Worm (Caenorhabditis elegans) whole organism, midembryonic: ENCODE data around the gene clc-29.

Experiments used
- T22C8.4 ChIP-seq: fragments of 200-800 bp; sonication (Bioruptor generic); IDR thresholded peaks from 2 replicates; pipeline ENCODE4 v1.3.6; 2022; ENCODE audit warnings: missing genetic modification characterization, missing compliant biosample characterization
- cog-1 ChIP-seq: sonication (generic microtip); optimal IDR thresholded peaks from 2 replicates; lab custom pipeline; 2016; ENCODE audit warnings: missing genetic modification characterization, missing compliant biosample characterization
- flt-1 ChIP-seq: fragments of 200-800 bp; sonication (Bioruptor generic); IDR thresholded peaks from 2 replicates; pipeline ENCODE4 v1.3.6; 2022; ENCODE audit warnings: missing genetic modification characterization, missing compliant biosample characterization
- klf-2 ChIP-seq: fragments of 200-800 bp; sonication (Bioruptor generic); conservative IDR thresholded peaks from 2 replicates; pipeline ENCODE4 v1.3.6; 2022; ENCODE audit warnings: missing genetic modification reagents, missing genetic modification characterization, missing compliant biosample characterization
- med-1 ChIP-seq: sonication (generic microtip); optimal IDR thresholded peaks from 2 replicates; lab custom pipeline; 2017; ENCODE audit warnings: missing genetic modification characterization, mild to moderate bottlenecking, missing compliant biosample characterization, antibody characterized with exemption, missing genetic modification reagents; ENCODE audit not compliant: insufficient read depth
- ref-1 ChIP-seq: fragments of 200-800 bp; sonication (Bioruptor generic); conservative IDR thresholded peaks from 2 replicates; pipeline ENCODE4 v1.3.6; 2022; ENCODE audit warnings: missing genetic modification reagents, missing genetic modification characterization, missing compliant biosample characterization
- tab-1 ChIP-seq: fragments of 200-800 bp; sonication (Bioruptor generic); IDR thresholded peaks from 2 replicates; pipeline ENCODE4 v1.3.6; 2022; ENCODE audit warnings: missing genetic modification characterization, missing compliant biosample characterization
- ztf-23 ChIP-seq: fragments of 200-800 bp; sonication (Bioruptor generic); IDR thresholded peaks from 2 replicates; pipeline ENCODE4 v1.3.6; 2022; ENCODE audit warnings: missing genetic modification reagents, missing genetic modification characterization, missing compliant biosample characterization
- ztf-29 ChIP-seq: fragments of 200-800 bp; sonication (Bioruptor generic); IDR thresholded peaks from 2 replicates; pipeline ENCODE4 v1.3.6; 2022; ENCODE audit warnings: missing genetic modification reagents, missing genetic modification characterization, missing compliant biosample characterization

The clc-29 gene

DNA sequence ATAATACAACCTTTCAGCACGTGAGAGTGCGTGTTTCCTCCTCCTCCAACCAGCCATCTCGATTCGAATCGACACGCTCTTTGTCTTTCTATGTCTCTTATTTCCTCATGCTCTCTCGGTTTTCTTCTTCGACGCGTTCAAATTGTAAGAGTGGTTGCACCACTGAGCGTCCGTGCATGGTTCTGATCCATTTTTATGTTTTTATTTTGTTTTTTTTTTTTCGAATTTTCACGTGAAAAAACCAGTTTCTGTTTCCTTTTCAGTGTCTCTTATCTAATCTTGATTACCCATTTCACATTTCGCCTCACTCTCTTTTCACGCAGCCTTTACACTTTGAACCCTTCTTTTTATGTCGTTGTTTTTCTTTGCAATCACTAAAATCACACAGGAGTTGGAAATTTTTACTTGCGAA is 23.1 kb upstream of the clc-29 start:
- no peak for TF ChIP-seq ref-1 (GFP tag; lab: Robert Waterston, UW)

DNA sequence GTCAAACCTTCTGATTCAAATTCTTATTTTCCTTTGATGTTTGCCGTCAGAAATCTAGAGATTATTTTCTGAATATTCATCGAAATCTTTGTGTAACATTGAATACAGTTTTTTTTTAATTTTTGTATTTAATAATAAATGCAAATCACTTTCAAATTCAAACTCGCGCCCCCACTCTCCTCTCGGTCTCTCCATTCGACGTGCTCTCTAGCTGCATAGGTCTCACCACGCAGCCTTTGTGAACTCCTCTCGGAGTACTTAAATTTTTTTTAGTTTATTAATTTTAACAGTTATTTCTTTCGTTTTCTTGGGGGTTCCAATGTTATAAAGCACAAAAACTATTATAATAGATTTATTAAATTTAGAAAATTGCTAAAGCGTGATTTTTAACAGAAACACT is 22.5 kb upstream of the clc-29 start:
- TF ChIP-seq ztf-29 (GFP tag; lab: Robert Waterston, UW) (no peak), flt-1 (GFP tag; lab: Robert Waterston, UW) (no peak), med-1 (GFP tag; lab: Kevin White, UChicago) (no peak), cog-1 (tag; lab: Kevin White, UChicago) (no peak), tab-1 (no peak), ref-1 (GFP tag; lab: Robert Waterston, UW) (no peak), T22C8.4 (no peak), klf-2 (GFP tag; lab: Robert Waterston, UW) (no peak), ztf-23 (GFP tag; lab: Robert Waterston, UW) (no peak)

DNA sequence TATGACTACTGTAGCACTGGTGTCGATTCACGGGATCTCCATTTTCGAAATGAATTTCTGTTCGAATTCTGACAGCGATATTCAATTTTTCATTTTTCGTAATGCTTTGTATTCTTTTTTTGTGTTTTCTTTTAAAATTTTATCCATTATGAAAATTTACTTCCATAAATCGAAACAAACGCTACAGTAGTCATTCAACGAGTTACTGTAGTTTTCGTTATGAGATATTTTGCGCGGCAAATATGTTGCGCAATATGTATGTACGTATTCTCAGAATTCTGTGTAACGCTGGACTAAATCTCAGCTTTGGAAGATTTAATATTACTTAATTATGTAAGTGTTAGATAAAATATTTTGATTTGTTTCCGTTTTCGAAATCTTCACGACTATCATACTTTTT is 21.4 kb upstream of the clc-29 start:
- TF ChIP-seq ztf-23 (GFP tag; lab: Robert Waterston, UW) (no peak), cog-1 (tag; lab: Kevin White, UChicago) (no peak), T22C8.4 (no peak), med-1 (GFP tag; lab: Kevin White, UChicago) (no peak), flt-1 (GFP tag; lab: Robert Waterston, UW) (no peak), tab-1 (no peak), klf-2 (GFP tag; lab: Robert Waterston, UW) (no peak), ztf-29 (GFP tag; lab: Robert Waterston, UW) (no peak), ref-1 (GFP tag; lab: Robert Waterston, UW) (no peak)

DNA sequence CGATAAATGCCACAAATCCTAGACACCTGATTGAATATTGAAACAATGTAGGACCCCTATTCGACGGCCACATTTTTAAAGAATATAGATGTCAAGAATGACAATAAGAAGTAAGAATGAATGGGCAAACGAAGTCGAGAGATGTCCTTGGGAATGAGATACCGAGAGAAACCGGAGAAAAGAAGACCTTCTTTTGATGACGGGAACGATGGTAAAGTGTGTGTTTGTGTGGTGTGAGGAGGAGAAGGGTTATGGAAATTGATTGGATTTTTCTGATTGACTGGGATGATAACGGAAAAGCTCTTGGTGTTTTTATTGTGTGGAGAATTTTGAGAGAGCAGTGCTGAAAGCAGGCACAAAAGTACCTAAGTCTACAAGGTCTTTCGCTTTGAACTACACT is 20.9 kb upstream of the clc-29 start, which contains the start of gene R05D3.9:
TSS of gene R05D3.9 (minus strand) at position 101 of the 400 bp plus-strand sequence.
- TF ChIP-seq tab-1 (no peak), ztf-23 (GFP tag; lab: Robert Waterston, UW) (no peak), flt-1 (GFP tag; lab: Robert Waterston, UW) (no peak), T22C8.4 (no peak), klf-2 (GFP tag; lab: Robert Waterston, UW) (no peak)

DNA sequence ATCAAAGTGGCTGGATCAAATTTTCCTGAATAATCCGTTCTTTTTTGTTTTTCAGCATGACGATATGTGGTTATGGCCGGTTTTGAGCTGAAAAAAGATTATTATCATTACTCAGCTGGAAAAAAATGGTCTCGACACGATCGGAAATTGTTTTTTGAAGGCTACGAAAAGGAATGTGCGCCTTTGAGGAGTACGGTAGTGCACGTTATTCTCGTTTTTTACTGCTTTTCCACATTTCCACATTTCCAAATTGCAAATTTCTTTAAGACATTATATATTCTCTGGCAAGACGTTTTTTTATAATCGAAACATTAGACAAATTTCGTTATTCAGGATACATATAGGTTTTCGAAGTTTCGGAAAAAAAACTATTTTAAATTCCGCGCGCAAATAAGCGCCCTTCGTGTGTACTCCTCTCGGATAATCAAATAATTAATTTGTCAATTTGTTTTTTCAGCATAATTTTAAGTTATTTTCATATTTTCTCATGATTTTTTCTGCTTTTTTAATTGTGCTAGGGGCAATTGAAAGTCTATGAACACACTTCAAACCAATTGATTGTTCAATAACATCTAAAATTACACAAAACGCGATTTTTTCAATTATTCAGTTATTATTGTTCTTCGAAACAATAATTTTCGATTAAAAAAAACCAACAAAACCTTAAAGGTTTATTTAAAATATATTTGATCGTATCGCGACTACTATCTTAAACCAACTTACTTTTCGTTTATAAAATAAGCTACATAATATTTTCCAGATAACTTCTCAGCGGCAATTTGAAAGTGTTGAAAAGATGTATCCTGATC is 15.7 kb upstream of the clc-29 start, which contains the start of gene R05D3.3:
TSS of gene R05D3.3 (plus strand) at position 759 of the 809 bp plus-strand sequence.
- TF ChIP-seq ztf-29 (GFP tag; lab: Robert Waterston, UW) (no peak), med-1 (GFP tag; lab: Kevin White, UChicago) (no peak), ztf-23 (GFP tag; lab: Robert Waterston, UW) (no peak), ref-1 (GFP tag; lab: Robert Waterston, UW) (no peak), T22C8.4 (no peak), flt-1 (GFP tag; lab: Robert Waterston, UW) (no peak), cog-1 (tag; lab: Kevin White, UChicago) (no peak), tab-1 (no peak)

DNA sequence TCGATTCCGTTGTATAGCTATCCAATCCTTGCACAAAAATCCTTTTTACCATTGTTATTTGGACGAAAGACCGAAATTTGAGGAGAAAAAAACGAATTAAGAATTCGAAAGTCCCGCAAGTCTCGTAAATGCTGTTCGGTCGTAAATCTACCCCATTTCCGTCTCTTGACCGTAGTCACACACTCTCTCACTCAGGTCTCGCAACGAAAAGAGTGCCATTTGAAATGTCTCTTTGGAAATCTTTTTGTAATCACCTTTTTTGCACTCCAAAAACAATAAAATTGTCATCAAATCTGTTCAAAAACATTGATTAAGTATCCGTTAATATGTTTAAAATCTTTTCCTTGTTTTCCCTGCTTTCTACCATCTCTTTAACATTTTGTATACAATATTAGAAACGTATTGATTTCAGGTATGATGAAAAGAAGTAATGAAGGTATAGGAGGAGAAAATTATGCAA is 10.5 kb upstream of the clc-29 start, which contains the start of the genes R05D3.8 and rfp-1:
TSS of gene R05D3.8 (minus strand) at position 115 of the 460 bp plus-strand sequence.
TSS of gene rfp-1 (plus strand) at position 410 of the 460 bp plus-strand sequence.
- TF ChIP-seq flt-1 (GFP tag; lab: Robert Waterston, UW), result no peak
- TF ChIP-seq ref-1 (GFP tag; lab: Robert Waterston, UW), result no peak
- peak; percentile 9 for TF ChIP-seq cog-1 (tag; lab: Kevin White, UChicago)
- no peak for TF ChIP-seq T22C8.4
- no peak for TF ChIP-seq tab-1
- TF ChIP-seq med-1 (GFP tag; lab: Kevin White, UChicago), result no peak

DNA sequence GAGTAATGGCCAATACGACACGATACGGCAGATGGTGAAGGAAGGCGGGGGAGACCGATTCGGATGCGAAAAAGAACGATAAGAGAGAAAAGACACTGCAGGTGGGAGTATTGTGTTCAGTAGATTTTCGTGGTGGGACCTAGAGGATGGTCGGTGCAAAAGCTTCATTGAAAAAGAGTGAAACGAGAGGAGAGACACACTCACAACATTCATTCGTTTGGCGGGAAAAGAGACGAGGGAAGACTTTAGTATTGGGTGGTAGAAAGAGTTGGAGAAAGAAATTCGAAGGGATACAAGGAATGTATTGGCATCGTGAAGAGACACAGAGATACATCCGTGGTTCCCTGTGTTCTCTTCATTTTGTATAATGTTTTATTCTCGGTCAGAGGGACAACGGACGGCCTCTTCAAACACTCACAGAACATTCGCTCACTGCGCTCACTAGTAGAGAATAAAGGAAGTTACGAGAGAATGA is 8.7 kb upstream of the clc-29 start:
- no peak for TF ChIP-seq klf-2 (GFP tag; lab: Robert Waterston, UW)
- TF ChIP-seq ztf-29 (GFP tag; lab: Robert Waterston, UW), result peak; percentile 27; the same call in 1 of the 2 replicates
- peak; percentile 68 for TF ChIP-seq flt-1 (GFP tag; lab: Robert Waterston, UW)
- peak; percentile 67 for TF ChIP-seq cog-1 (tag; lab: Kevin White, UChicago)
- no peak for TF ChIP-seq T22C8.4
- no peak for TF ChIP-seq tab-1

DNA sequence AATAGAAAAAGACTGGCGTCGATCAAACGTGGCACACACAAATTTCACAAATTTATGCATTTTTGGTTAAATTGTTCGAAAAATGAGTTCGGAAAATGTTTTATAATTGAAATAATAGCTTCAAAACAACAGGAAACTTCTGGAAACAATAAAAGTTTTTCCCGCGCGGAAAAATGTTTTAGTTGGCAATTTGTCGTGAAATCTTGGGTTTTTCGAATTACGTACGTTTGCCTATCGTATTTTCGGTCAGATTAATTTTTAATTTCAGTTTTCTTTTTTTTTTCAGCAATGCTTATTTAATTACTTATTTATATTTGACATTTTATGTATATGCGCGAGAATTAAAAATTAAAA is 7.7 kb upstream of the clc-29 start:
- TF ChIP-seq klf-2 (GFP tag; lab: Robert Waterston, UW) (no peak), ref-1 (GFP tag; lab: Robert Waterston, UW) (no peak), ztf-23 (GFP tag; lab: Robert Waterston, UW) (no peak)

DNA sequence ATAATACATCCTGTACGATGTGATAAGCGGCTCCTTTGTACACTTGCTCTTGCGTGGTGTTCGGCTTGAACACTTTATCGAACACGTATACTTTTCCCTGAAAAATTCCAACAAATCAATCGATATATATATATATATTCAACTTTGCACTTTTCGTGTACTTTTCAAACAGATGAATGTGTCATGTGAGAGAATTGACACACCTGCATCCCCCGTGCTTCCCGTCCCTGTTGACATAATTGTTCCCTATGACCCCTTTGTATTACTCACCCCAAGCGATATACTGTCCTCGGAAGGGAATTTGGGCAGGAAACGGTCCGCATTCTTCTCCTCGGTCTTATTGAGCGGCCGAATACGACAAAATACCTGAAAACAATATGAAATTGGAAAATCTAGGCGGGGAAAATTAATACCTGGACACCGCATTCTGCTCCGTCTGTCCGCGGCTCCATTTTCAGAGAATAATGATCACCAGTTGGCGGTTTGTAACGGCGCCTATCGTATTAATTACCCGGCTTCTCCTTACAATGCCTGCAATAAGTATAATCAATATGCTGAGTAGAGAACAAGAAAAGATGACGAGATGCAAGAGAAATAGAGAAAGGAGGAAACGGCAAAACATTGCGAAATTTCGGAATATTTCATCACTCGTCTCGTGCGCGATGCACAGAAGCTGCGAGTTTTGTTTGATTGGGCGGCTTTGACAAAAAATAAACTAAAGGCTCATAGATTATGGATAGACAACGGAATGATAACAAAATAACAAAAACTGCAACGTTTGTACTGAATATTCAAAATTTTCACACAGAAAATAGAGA is 7.1 kb upstream of the clc-29 start, which contains the start of gene unc-116:
TSS of gene unc-116 (minus strand) at position 531 of the 818 bp plus-strand sequence.
- TF ChIP-seq med-1 (GFP tag; lab: Kevin White, UChicago) (no peak), tab-1 (no peak), ref-1 (GFP tag; lab: Robert Waterston, UW) (no peak), T22C8.4 (no peak), cog-1 (tag; lab: Kevin White, UChicago) (no peak)
